Comparison of ENCODE assay signal across 2 fruit fly cellular contexts in genomic region chr3L:3353297-3353696, dm6.
TF ChIP-seq lines count a peak whose summit lies in the region.

No protein-coding gene starts in this region.

- TF ChIP-seq CTCF in whole organism, embryonic (GFP tag; optimal IDR thresholded peaks at IDR 0.05; lab: Kevin White, UChicago), result no peak

TF ChIP-seq in whole organism, embryonic, 481 proteins besides CTCF, POLR2A, EP300 and RAD21:
- TF ChIP-seq tll (GFP tag; optimal IDR thresholded peaks at IDR 0.05; lab: Kevin White, UChicago) (no peak), E2f2 (GFP tag; IDR thresholded peaks at IDR 0.05; lab: Robert Waterston, UW) (no peak), Myb (GFP tag; optimal IDR thresholded peaks at IDR 0.05; lab: Kevin White, UChicago) (no peak), Ravus (GFP tag; IDR thresholded peaks at IDR 0.05; lab: Robert Waterston, UW) (no peak), kni (GFP tag; optimal IDR thresholded peaks at IDR 0.05; lab: Kevin White, UChicago) (peak; percentile 42), tx (GFP tag; optimal IDR thresholded peaks at IDR 0.05; lab: Kevin White, UChicago) (no peak), Hr78 (GFP tag; optimal IDR thresholded peaks at IDR 0.05; lab: Kevin White, UChicago) (peak in 1 of 2 experiments; percentile 90), CG7271 (tag; optimal IDR thresholded peaks at IDR 0.05; lab: Kevin White, UChicago) (no peak), oc (tag; optimal IDR thresholded peaks at IDR 0.05; lab: Kevin White, UChicago) (peak; percentile 74), vvl (GFP tag; IDR thresholded peaks at IDR 0.05; lab: Robert Waterston, UW) (peak; percentile 59; the same call in 1 of the 2 replicates)

TF ChIP-seq in whole organism, prepupa, 60 proteins besides CTCF, POLR2A, EP300 and RAD21:
- TF ChIP-seq svp (GFP tag; lab: Kevin White, UChicago) (peak; percentile 77), CG1621 (tag; optimal IDR thresholded peaks at IDR 0.05; lab: Kevin White, UChicago) (no peak), CG7368 (GFP tag; optimal IDR thresholded peaks at IDR 0.05; lab: Kevin White, UChicago) (no peak), spab (GFP tag; optimal IDR thresholded peaks at IDR 0.05; lab: Kevin White, UChicago) (no peak), CG6792 (GFP tag; optimal IDR thresholded peaks at IDR 0.05; lab: Kevin White, UChicago) (no peak)
TF ChIP-seq in whole organism, prepupa: peak in this region for 1.
